Fruit fly (Drosophila melanogaster): ENCODE measurements around the gene Crag.

- TF ChIP-seq ato (GFP tag; IDR thresholded peaks at IDR 0.05; ENCODE audit: partially characterized antibody): peak; percentile 50; the same call in 1 of the 2 replicates
- TF ChIP-seq psq (GFP tag; optimal IDR thresholded peaks at IDR 0.05): peak; percentile 31
- no peak for TF ChIP-seq CG15269 (tag; optimal IDR thresholded peaks at IDR 0.05)
- no peak for TF ChIP-seq dan (GFP tag; IDR thresholded peaks at IDR 0.05)
- no peak for TF ChIP-seq sd (tag; optimal IDR thresholded peaks at IDR 0.05)
- no peak for TF ChIP-seq CG6175 (GFP tag; IDR thresholded peaks at IDR 0.05)
These were observed 31.5 kb upstream of the Crag start, which contains the start of the genes CG12112 and Trf4-1 for dm6 chrX:8560087-8560999.

Measured in whole organism, embryonic.